Fruit fly (Drosophila melanogaster) whole organism, adult: ENCODE data around the gene btd.

Experiments
- CG14711 ChIP-seq: fragments of 200-800 bp; sonication (Bioruptor generic); optimal IDR thresholded peaks from 2 replicates; lab custom pipeline; 2018; ENCODE audit warnings: missing biosample characterization, mild to moderate bottlenecking, missing genetic modification characterization, moderate library complexity
- CG1620 ChIP-seq: fragments of 200-800 bp; sonication (Bioruptor generic); optimal IDR thresholded peaks from 2 replicates; lab custom pipeline; 2016; ENCODE audit warnings: missing biosample characterization, missing genetic modification characterization
- CG33017 ChIP-seq: fragments of 200-800 bp; sonication (Bioruptor generic); optimal IDR thresholded peaks from 2 replicates; lab custom pipeline; 2018; ENCODE audit warnings: missing biosample characterization, mild to moderate bottlenecking, missing genetic modification characterization, moderate library complexity
- CG5204 ChIP-seq: fragments of 200-800 bp; sonication (Bioruptor generic); optimal IDR thresholded peaks from 2 replicates; lab custom pipeline; 2016; ENCODE audit warnings: missing biosample characterization, missing genetic modification characterization
- Clk ChIP-seq: fragments of 200-800 bp; sonication (Bioruptor generic); optimal IDR thresholded peaks from 2 replicates; lab custom pipeline; 2017; ENCODE audit warnings: missing biosample characterization, missing genetic modification characterization
- Mnt ChIP-seq: fragments of 200-800 bp; sonication (Bioruptor generic); optimal IDR thresholded peaks from 2 replicates; lab custom pipeline; 2016; ENCODE audit warnings: missing biosample characterization, mild to moderate bottlenecking, missing genetic modification characterization
- cic ChIP-seq: fragments of 200-800 bp; sonication (Bioruptor generic); optimal IDR thresholded peaks from 2 replicates; lab custom pipeline; 2017; ENCODE audit warnings: missing biosample characterization, mild to moderate bottlenecking, missing genetic modification characterization, moderate library complexity
- cnc ChIP-seq, 2 experiments: fragments of >200 bp; optimal IDR thresholded peaks; 2 replicates each; lab custom pipeline; 2017
- kay ChIP-seq: fragments of 200-800 bp; sonication (Bioruptor generic); peaks from one replicate; lab custom pipeline; 2016; ENCODE audit warnings: missing biosample characterization, missing genetic modification characterization, borderline replicate concordance
- ovo ChIP-seq: fragments of 200-800 bp; sonication (Bioruptor generic); optimal IDR thresholded peaks from 2 replicates; lab custom pipeline; 2016; ENCODE audit warnings: missing biosample characterization, missing genetic modification characterization

DNA sequence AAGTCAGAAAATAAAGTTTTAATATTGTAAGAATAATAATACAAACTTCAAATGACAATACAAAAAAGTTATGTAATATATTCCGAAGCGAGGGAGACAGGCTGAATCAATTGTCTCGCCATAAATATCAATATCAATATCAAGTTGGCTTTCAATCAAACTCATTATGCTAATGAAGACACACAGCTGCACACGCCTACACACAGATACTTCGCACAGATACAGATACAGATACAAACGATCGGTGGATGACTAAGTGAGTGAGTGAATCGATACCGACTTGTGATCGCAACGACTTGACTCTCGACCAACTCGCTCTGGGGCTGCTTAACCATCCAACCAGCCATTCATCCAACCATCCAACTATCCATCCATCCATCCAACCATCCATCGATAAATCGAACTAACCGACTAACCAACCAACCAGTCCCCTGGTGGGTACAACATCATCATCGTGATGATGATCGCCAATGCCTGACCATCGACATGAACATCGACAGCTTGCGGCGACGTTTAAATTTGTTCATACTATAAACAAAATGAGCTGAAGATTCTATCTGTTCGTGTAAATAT is 50.8 kb downstream of the btd start:
- TF ChIP-seq CG14711 (no peak), cnc (optimal IDR thresholded peaks at IDR 0.05; lab: Kevin White, UChicago) (no peak), CG5204 (GFP tag; lab: Kevin White, UChicago) (no peak), kay (GFP tag; lab: Kevin White, UChicago) (no peak), CG1620 (no peak), ovo (GFP tag; lab: Kevin White, UChicago) (no peak), Mnt (GFP tag; lab: Kevin White, UChicago) (no peak), CG33017 (tag; lab: Kevin White, UChicago) (no peak), cic (GFP tag; lab: Kevin White, UChicago) (no peak), Clk (GFP tag; lab: Kevin White, UChicago) (no peak)
